Fruit fly (Drosophila melanogaster): ENCODE measurements around the gene CG10013.

Gene CG10013

dm6 chr3R:12369793-12370642 lies 46.7 kb downstream of the CG10013 start:
- TF ChIP-seq CrebA (GFP tag; optimal IDR thresholded peaks at IDR 0.05; ENCODE audit: borderline replicate concordance) (peak; percentile 1), woc (GFP tag; optimal IDR thresholded peaks at IDR 0.05) (peak; percentile 27), fru (GFP tag; optimal IDR thresholded peaks at IDR 0.05) (peak; percentile 6), CG9705 (GFP tag; optimal IDR thresholded peaks at IDR 0.05) (peak; percentile 39), foxo (GFP tag; optimal IDR thresholded peaks at IDR 0.05) (no peak), CG32264 (GFP tag; optimal IDR thresholded peaks at IDR 0.05) (peak; percentile 25), Vsx2 (GFP tag; optimal IDR thresholded peaks at IDR 0.05; ENCODE audit: partially characterized antibody) (no peak), Hnf4 (GFP tag; optimal IDR thresholded peaks at IDR 0.05) (no peak)

- TF ChIP-seq woc (GFP tag; optimal IDR thresholded peaks at IDR 0.05) (peak; percentile 44), dsf (GFP tag; optimal IDR thresholded peaks at IDR 0.05; ENCODE audit: borderline replicate concordance) (no peak), Myc (optimal IDR thresholded peaks at IDR 0.05) (no peak), Dif (GFP tag; optimal IDR thresholded peaks at IDR 0.05; ENCODE audit: partially characterized antibody) (peak; percentile 63), Vsx2 (GFP tag; optimal IDR thresholded peaks at IDR 0.05; ENCODE audit: partially characterized antibody) (peak; percentile 49), h (GFP tag; optimal IDR thresholded peaks at IDR 0.05) (no peak), Rel (GFP tag; optimal IDR thresholded peaks at IDR 0.05) (peak; percentile 20), Rel (tag; optimal IDR thresholded peaks at IDR 0.05) (no peak), CrebA (GFP tag; optimal IDR thresholded peaks at IDR 0.05; ENCODE audit: borderline replicate concordance) (peak; percentile 55), Dfd (GFP tag; optimal IDR thresholded peaks at IDR 0.05) (no peak), dl (GFP tag; optimal IDR thresholded peaks at IDR 0.05; ENCODE audit: insufficient read depth in 1 of 2, partially characterized antibody in 2 of 2) (peak in 1 of 2 experiments; percentile 49)
Observed at dm6 chr3R:12370643-12370995, 47.3 kb downstream of the CG10013 start.

dm6 chr3R:12371671-12372070 lies 48.4 kb downstream of the CG10013 start, which contains the start of gene GstD2:
TSS of gene GstD2 (plus strand) at chr3R:12371971.
- no peak for TF ChIP-seq ey (GFP tag; optimal IDR thresholded peaks at IDR 0.05)

dm6 chr3R:12372800-12373199 lies 49.5 kb downstream of the CG10013 start, which contains the start of gene GstD3:
TSS of gene GstD3 (plus strand) at chr3R:12373068.
- TF ChIP-seq Hnf4 (GFP tag; optimal IDR thresholded peaks at IDR 0.05) (no peak), GATAd (GFP tag; optimal IDR thresholded peaks at IDR 0.05) (no peak), Dif (GFP tag; optimal IDR thresholded peaks at IDR 0.05; ENCODE audit: partially characterized antibody) (no peak), Sp1 (GFP tag; optimal IDR thresholded peaks at IDR 0.05) (no peak), foxo (GFP tag; optimal IDR thresholded peaks at IDR 0.05) (no peak), rgr (GFP tag; optimal IDR thresholded peaks at IDR 0.05) (no peak), Dfd (GFP tag; optimal IDR thresholded peaks at IDR 0.05) (no peak), dmrt93B (GFP tag; optimal IDR thresholded peaks at IDR 0.05) (no peak), dsf (GFP tag; optimal IDR thresholded peaks at IDR 0.05; ENCODE audit: borderline replicate concordance) (no peak), tai (GFP tag; optimal IDR thresholded peaks at IDR 0.05) (no peak), fru (GFP tag; optimal IDR thresholded peaks at IDR 0.05) (no peak), jim (GFP tag; optimal IDR thresholded peaks at IDR 0.05) (no peak), Hr78 (GFP tag; optimal IDR thresholded peaks at IDR 0.05) (no peak), ey (GFP tag; optimal IDR thresholded peaks at IDR 0.05) (no peak), br (GFP tag; optimal IDR thresholded peaks at IDR 0.05) (no peak), Rel (GFP tag; optimal IDR thresholded peaks at IDR 0.05) (no peak), Rel (tag; optimal IDR thresholded peaks at IDR 0.05) (no peak), woc (GFP tag; optimal IDR thresholded peaks at IDR 0.05) (no peak), HLH106 (tag; optimal IDR thresholded peaks at IDR 0.05) (no peak)

- TF ChIP-seq CG9705 (GFP tag; optimal IDR thresholded peaks at IDR 0.05) (no peak), Hnf4 (GFP tag; optimal IDR thresholded peaks at IDR 0.05) (no peak), br (GFP tag; optimal IDR thresholded peaks at IDR 0.05) (no peak), Dif (GFP tag; optimal IDR thresholded peaks at IDR 0.05; ENCODE audit: partially characterized antibody) (no peak)
Observed at dm6 chr3R:12373800-12374199, 50.5 kb downstream of the CG10013 start, which contains the start of gene GstD4. TSS of gene GstD4 (plus strand) at chr3R:12374100.

Measured in whole organism, wandering third instar larva.